Fruit fly (Drosophila melanogaster) whole organism, prepupa: ENCODE measurements around the gene CG5246.
A peak's percentile ranks its signal among the peaks of the same experiment; 100 is the strongest.

ENCODE experiments used
- Blimp-1 ChIP-seq: fragments of 200-800 bp; sonication (Bioruptor generic); optimal IDR thresholded peaks from 3 replicates; lab custom pipeline; 2017; ENCODE audit warnings: missing biosample characterization, missing genetic modification characterization, mild to moderate bottlenecking, moderate library complexity, missing genetic modification reagents
- CG10631 ChIP-seq: fragments of 200-800 bp; sonication (Bioruptor generic); optimal IDR thresholded peaks from 2 replicates; lab custom pipeline; 2016; ENCODE audit warnings: missing biosample characterization, missing genetic modification characterization
- CG10669 ChIP-seq: fragments of 200-800 bp; sonication (Bioruptor generic); optimal IDR thresholded peaks from 3 replicates; lab custom pipeline; 2018; ENCODE audit warnings: missing biosample characterization, mild to moderate bottlenecking, missing genetic modification characterization, moderate library complexity
- CG11294 ChIP-seq: fragments of 200-800 bp; sonication (Bioruptor generic); IDR thresholded peaks from 2 replicates; pipeline ENCODE4 v1.3.6; 2022; ENCODE audit warnings: missing biosample characterization, missing genetic modification characterization
- CG11762 ChIP-seq: fragments of 200-800 bp; sonication (Bioruptor generic); optimal IDR thresholded peaks from 3 replicates; lab custom pipeline; 2016; ENCODE audit warnings: missing biosample characterization, missing genetic modification characterization; ENCODE audit not compliant: insufficient read depth
- CG11902 ChIP-seq: fragments of 200-800 bp; sonication (Bioruptor generic); optimal IDR thresholded peaks from 3 replicates; lab custom pipeline; 2016; ENCODE audit warnings: missing biosample characterization, missing genetic modification characterization
- CG1621 ChIP-seq: fragments of 200-800 bp; sonication (Bioruptor generic); optimal IDR thresholded peaks from 3 replicates; lab custom pipeline; 2018; ENCODE audit warnings: missing biosample characterization, mild to moderate bottlenecking, missing genetic modification characterization
- CG16779 ChIP-seq: fragments of 200-800 bp; sonication (Bioruptor generic); optimal IDR thresholded peaks from 3 replicates; lab custom pipeline; 2017; ENCODE audit warnings: missing biosample characterization, mild to moderate bottlenecking, missing genetic modification characterization
- CG3032 ChIP-seq: fragments of 200-800 bp; optimal IDR thresholded peaks from 2 replicates; lab custom pipeline; 2019; ENCODE audit warnings: missing biosample characterization, mild to moderate bottlenecking, missing genetic modification characterization, moderate library complexity
- CG32006 ChIP-seq: fragments of 200-800 bp; sonication (Bioruptor generic); optimal IDR thresholded peaks from 3 replicates; lab custom pipeline; 2017; ENCODE audit warnings: missing biosample characterization, mild to moderate bottlenecking, missing genetic modification characterization
- CG3919 ChIP-seq: fragments of 200-800 bp; sonication (Bioruptor generic); optimal IDR thresholded peaks from 3 replicates; lab custom pipeline; 2016; ENCODE audit warnings: missing biosample characterization, missing genetic modification characterization
- CG6163 ChIP-seq: fragments of 200-800 bp; sonication (Bioruptor generic); IDR thresholded peaks from 3 replicates; pipeline ENCODE4 v1.3.6; 2022; ENCODE audit warnings: missing biosample characterization, missing genetic modification characterization
- CG6276 ChIP-seq: fragments of 200-800 bp; sonication (Bioruptor generic); optimal IDR thresholded peaks from 2 replicates; lab custom pipeline; 2017; ENCODE audit warnings: missing biosample characterization, mild to moderate bottlenecking, missing genetic modification characterization
- CG6792 ChIP-seq: fragments of 200-800 bp; sonication (Bioruptor generic); optimal IDR thresholded peaks from 3 replicates; lab custom pipeline; 2016; ENCODE audit warnings: missing biosample characterization, missing genetic modification characterization
- CG6808 ChIP-seq: fragments of 200-800 bp; sonication (Bioruptor generic); optimal IDR thresholded peaks from 3 replicates; lab custom pipeline; 2017; ENCODE audit warnings: missing biosample characterization, missing genetic modification characterization, mild to moderate bottlenecking, moderate library complexity, missing genetic modification reagents
- CG6854 ChIP-seq: fragments of 200-800 bp; sonication (Bioruptor generic); optimal IDR thresholded peaks from 2 replicates; lab custom pipeline; 2017; ENCODE audit warnings: missing biosample characterization, mild to moderate bottlenecking, missing genetic modification characterization
- CG7368 ChIP-seq: fragments of 200-800 bp; sonication (Bioruptor generic); optimal IDR thresholded peaks from 3 replicates; lab custom pipeline; 2016; ENCODE audit warnings: missing biosample characterization, missing genetic modification characterization
- CG8119 ChIP-seq: fragments of 200-800 bp; sonication (Bioruptor generic); IDR thresholded peaks from 3 replicates; pipeline ENCODE4 v1.3.6; 2022; ENCODE audit warnings: missing biosample characterization, missing genetic modification characterization
- CG8319 ChIP-seq: fragments of 200-800 bp; sonication (Bioruptor generic); optimal IDR thresholded peaks from 3 replicates; lab custom pipeline; 2016; ENCODE audit warnings: missing biosample characterization, missing genetic modification characterization
- CG8632 ChIP-seq: fragments of 200-800 bp; sonication (Bioruptor generic); optimal IDR thresholded peaks from 3 replicates; lab custom pipeline; 2016; ENCODE audit warnings: missing biosample characterization, missing genetic modification characterization
- CG9139 ChIP-seq: fragments of 200-800 bp; sonication (Bioruptor generic); optimal IDR thresholded peaks from 3 replicates; lab custom pipeline; 2017; ENCODE audit warnings: missing biosample characterization, mild to moderate bottlenecking, missing genetic modification characterization
- Eip75B ChIP-seq: fragments of 200-800 bp; sonication (Bioruptor generic); optimal IDR thresholded peaks from 3 replicates; lab custom pipeline; 2016; ENCODE audit warnings: missing biosample characterization, missing genetic modification characterization
- Eip78C ChIP-seq: fragments of 200-800 bp; sonication (Bioruptor generic); peaks from one replicate; lab custom pipeline; 2016; ENCODE audit warnings: missing biosample characterization, missing genetic modification characterization
- Ets21C ChIP-seq: fragments of 200-800 bp; sonication (Bioruptor generic); optimal IDR thresholded peaks from 3 replicates; lab custom pipeline; 2016; ENCODE audit warnings: missing biosample characterization, missing genetic modification characterization
- Ets96B ChIP-seq: fragments of 200-800 bp; optimal IDR thresholded peaks from 2 replicates; lab custom pipeline; 2019; ENCODE audit warnings: missing biosample characterization, mild to moderate bottlenecking, missing genetic modification characterization, moderate library complexity
- Hr38 ChIP-seq: sonication (Bioruptor generic); optimal IDR thresholded peaks from 2 replicates; lab custom pipeline; 2016; ENCODE audit warnings: missing biosample characterization, missing genetic modification characterization
- Hr39 ChIP-seq: fragments of 200-800 bp; sonication (Bioruptor generic); optimal IDR thresholded peaks from 2 replicates; lab custom pipeline; 2016; ENCODE audit warnings: missing biosample characterization, missing genetic modification characterization
- Hr4 ChIP-seq: fragments of 200-800 bp; sonication (Bioruptor generic); optimal IDR thresholded peaks from 3 replicates; lab custom pipeline; 2016; ENCODE audit warnings: missing biosample characterization, missing genetic modification characterization
- Lpt ChIP-seq: fragments of 200-800 bp; sonication (Bioruptor generic); optimal IDR thresholded peaks from 3 replicates; lab custom pipeline; 2016; ENCODE audit warnings: missing biosample characterization, missing genetic modification characterization
- Met ChIP-seq: fragments of 200-800 bp; sonication (Bioruptor generic); optimal IDR thresholded peaks from 3 replicates; lab custom pipeline; 2016; ENCODE audit warnings: missing biosample characterization, missing genetic modification characterization
- OdsH ChIP-seq: fragments of 200-800 bp; sonication (Bioruptor generic); optimal IDR thresholded peaks from 3 replicates; lab custom pipeline; 2016; ENCODE audit warnings: missing biosample characterization, missing genetic modification characterization
- Smox ChIP-seq: fragments of 200-800 bp; sonication (Bioruptor generic); optimal IDR thresholded peaks from 3 replicates; lab custom pipeline; 2016; ENCODE audit warnings: missing biosample characterization, missing genetic modification characterization
- Sox14 ChIP-seq: fragments of 200-800 bp; sonication (Bioruptor generic); optimal IDR thresholded peaks from 3 replicates; lab custom pipeline; 2016; ENCODE audit warnings: missing biosample characterization, missing genetic modification characterization
- Sox15 ChIP-seq: fragments of 200-800 bp; sonication (Bioruptor generic); optimal IDR thresholded peaks from 3 replicates; lab custom pipeline; 2016; ENCODE audit warnings: missing biosample characterization, missing genetic modification characterization
- achi ChIP-seq: fragments of 200-800 bp; sonication (Bioruptor generic); optimal IDR thresholded peaks from 3 replicates; lab custom pipeline; 2016; ENCODE audit warnings: missing biosample characterization, missing genetic modification characterization
- acj6 ChIP-seq: fragments of 200-800 bp; sonication (Bioruptor generic); optimal IDR thresholded peaks from 3 replicates; lab custom pipeline; 2016; ENCODE audit warnings: missing biosample characterization, missing genetic modification characterization
- cyc ChIP-seq: fragments of 200-800 bp; sonication (Bioruptor generic); optimal IDR thresholded peaks from 3 replicates; lab custom pipeline; 2016; ENCODE audit warnings: missing biosample characterization, missing genetic modification characterization
- dsx ChIP-seq: fragments of 200-800 bp; optimal IDR thresholded peaks from 3 replicates; lab custom pipeline; 2019; ENCODE audit warnings: missing biosample characterization, mild to moderate bottlenecking, missing genetic modification characterization, moderate library complexity; ENCODE audit not compliant: poor library complexity, severe bottlenecking
- eg ChIP-seq: fragments of 200-800 bp; sonication (Bioruptor generic); IDR thresholded peaks from 3 replicates; pipeline ENCODE4 v1.3.6; 2022; ENCODE audit warnings: missing biosample characterization, missing genetic modification characterization
- esn ChIP-seq: fragments of 200-800 bp; sonication (Bioruptor generic); optimal IDR thresholded peaks from 2 replicates; lab custom pipeline; 2016; ENCODE audit warnings: missing biosample characterization, mild to moderate bottlenecking, missing genetic modification characterization, moderate library complexity
- fd59A ChIP-seq: fragments of 200-800 bp; sonication (Bioruptor generic); optimal IDR thresholded peaks from 2 replicates; lab custom pipeline; 2017; ENCODE audit warnings: missing biosample characterization, mild to moderate bottlenecking, missing genetic modification characterization, missing genetic modification reagents
- fd85E ChIP-seq: fragments of 200-800 bp; sonication (Bioruptor generic); optimal IDR thresholded peaks from 3 replicates; lab custom pipeline; 2016; ENCODE audit warnings: missing biosample characterization, missing genetic modification characterization
- lz ChIP-seq: fragments of 200-800 bp; sonication (Bioruptor generic); optimal IDR thresholded peaks from 3 replicates; lab custom pipeline; 2016; ENCODE audit warnings: missing biosample characterization, missing genetic modification characterization
- net ChIP-seq: fragments of 200-800 bp; sonication (Bioruptor generic); optimal IDR thresholded peaks from 3 replicates; lab custom pipeline; 2016; ENCODE audit warnings: missing biosample characterization, missing genetic modification characterization
- pdm3 ChIP-seq: fragments of 200-800 bp; sonication (Bioruptor generic); optimal IDR thresholded peaks from 3 replicates; lab custom pipeline; 2016; ENCODE audit warnings: missing biosample characterization, missing genetic modification characterization
- ss ChIP-seq, 2 experiments: fragments of 200-800 bp; sonication (Bioruptor generic); optimal IDR thresholded peaks; 2 replicates in 1 of 2; 3 replicates in 1 of 2; lab custom pipeline; 2017 to 2018; ENCODE audit warnings: mild to moderate bottlenecking in 2 of 2, missing biosample characterization in 2 of 2, missing genetic modification characterization in 2 of 2, moderate library complexity in 1 of 2
- svp ChIP-seq: fragments of 200-800 bp; sonication (Bioruptor generic); peaks from one replicate; lab custom pipeline; 2016; ENCODE audit warnings: missing biosample characterization, missing genetic modification characterization
- topi ChIP-seq: fragments of 200-800 bp; sonication (Bioruptor generic); optimal IDR thresholded peaks from 3 replicates; lab custom pipeline; 2016; ENCODE audit warnings: missing biosample characterization, missing genetic modification characterization

Gene CG5246

dm6 chr3R:17117607-17118327 is 18.1 kb upstream of the CG5246 start (continued):
- no peak for TF ChIP-seq Hr38 (GFP tag; lab: Kevin White, UChicago)
- peak; percentile 35 for TF ChIP-seq Hr4 (GFP tag; lab: Kevin White, UChicago)
- TF ChIP-seq Sox15 = peak; percentile 37
- peak; percentile 65 for TF ChIP-seq CG6808 (GFP tag; lab: Kevin White, UChicago)
- peak; percentile 57 for TF ChIP-seq Eip75B
- TF ChIP-seq CG11902 (GFP tag; lab: Kevin White, UChicago) = peak; percentile 43
- peak; percentile 38 for TF ChIP-seq Ets21C (GFP tag; lab: Kevin White, UChicago)
- TF ChIP-seq pdm3 = peak; percentile 71
- TF ChIP-seq topi (GFP tag; lab: Kevin White, UChicago) = peak; percentile 79
- TF ChIP-seq CG3032 (tag; lab: Kevin White, UChicago) = peak; percentile 74
- peak; percentile 64 for TF ChIP-seq acj6 (GFP tag; lab: Kevin White, UChicago)
- TF ChIP-seq CG7368 (GFP tag; lab: Kevin White, UChicago) = no peak
- TF ChIP-seq eg (GFP tag; lab: Robert Waterston, UW) = no peak
- no peak for TF ChIP-seq Lpt
- peak; percentile 55 for TF ChIP-seq CG3919 (GFP tag; lab: Kevin White, UChicago)
- TF ChIP-seq Eip78C (GFP tag; lab: Kevin White, UChicago) = peak; percentile 92
- TF ChIP-seq CG8632 = peak; percentile 51
- peak; percentile 37 for TF ChIP-seq CG6276 (GFP tag; lab: Kevin White, UChicago)
- peak; percentile 63 for TF ChIP-seq dsx
- TF ChIP-seq fd59A (GFP tag; lab: Kevin White, UChicago) = peak; percentile 69
- peak; percentile 15 for TF ChIP-seq Blimp-1 (GFP tag; lab: Kevin White, UChicago)

DNA sequence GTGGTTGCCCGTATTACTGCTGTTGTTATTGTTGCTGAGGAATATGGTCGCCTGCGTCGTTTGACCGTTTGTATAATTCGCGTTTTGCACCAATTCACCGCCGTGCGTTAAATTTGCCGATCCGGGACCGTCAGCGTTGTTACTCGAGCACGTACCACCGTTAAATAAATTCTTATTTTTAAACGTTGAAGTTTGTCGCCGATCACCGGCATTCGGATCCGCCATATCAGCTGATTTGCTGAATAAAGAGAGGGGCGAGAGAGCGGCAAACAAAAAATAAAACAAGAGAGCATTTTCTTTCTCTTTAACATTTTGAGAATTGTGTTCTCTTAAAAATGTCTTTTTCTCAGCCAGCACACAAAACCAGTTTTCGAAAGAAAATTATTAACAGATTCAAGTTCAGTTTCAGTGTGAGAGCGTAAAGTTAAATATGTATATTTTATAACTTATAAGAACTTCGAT is 17.0 kb upstream of the CG5246 start:
- TF ChIP-seq CG9139 (GFP tag; lab: Kevin White, UChicago) = no peak
- TF ChIP-seq net (GFP tag; lab: Kevin White, UChicago) = no peak
- no peak for TF ChIP-seq Smox (GFP tag; lab: Kevin White, UChicago)
- no peak for TF ChIP-seq CG8319
- no peak for TF ChIP-seq acj6 (GFP tag; lab: Kevin White, UChicago)
- TF ChIP-seq CG7368 (GFP tag; lab: Kevin White, UChicago) = no peak
- TF ChIP-seq Met = no peak
- no peak for TF ChIP-seq CG32006 (GFP tag; lab: Kevin White, UChicago)
- TF ChIP-seq CG11902 (GFP tag; lab: Kevin White, UChicago) = no peak
- no peak for TF ChIP-seq CG6163 (GFP tag; lab: Robert Waterston, UW)
- no peak for TF ChIP-seq Blimp-1 (GFP tag; lab: Kevin White, UChicago)
- no peak for TF ChIP-seq CG8119 (GFP tag; lab: Robert Waterston, UW)
- TF ChIP-seq Sox14 = no peak
- TF ChIP-seq Ets21C (GFP tag; lab: Kevin White, UChicago) = no peak
- TF ChIP-seq achi (GFP tag; lab: Kevin White, UChicago) = no peak
- peak; percentile 43 for TF ChIP-seq CG1621 (tag; lab: Kevin White, UChicago)
- TF ChIP-seq CG6854 = peak; percentile 81
- no peak for TF ChIP-seq CG6792
- no peak for TF ChIP-seq OdsH (GFP tag; lab: Kevin White, UChicago)
- no peak for TF ChIP-seq Sox15
- TF ChIP-seq svp = no peak
- TF ChIP-seq CG10631 (GFP tag; lab: Kevin White, UChicago) = no peak
- no peak for TF ChIP-seq Ets96B (tag; lab: Kevin White, UChicago)
- no peak for TF ChIP-seq esn
- TF ChIP-seq CG6808 (GFP tag; lab: Kevin White, UChicago) = peak; percentile 8
- TF ChIP-seq CG11762 (GFP tag; lab: Kevin White, UChicago) = no peak
- no peak for TF ChIP-seq Hr4 (GFP tag; lab: Kevin White, UChicago)
- no peak for TF ChIP-seq Hr39
- no peak for TF ChIP-seq pdm3
- TF ChIP-seq CG10669 (GFP tag; lab: Kevin White, UChicago) = no peak
- TF ChIP-seq ss (GFP tag; optimal IDR thresholded peaks at IDR 0.05; lab: Kevin White, UChicago) = peak in 1 of 2 experiments; percentile 51
- peak; percentile 17 for TF ChIP-seq CG16779 (tag; lab: Kevin White, UChicago)
- no peak for TF ChIP-seq fd85E (GFP tag; lab: Kevin White, UChicago)
- no peak for TF ChIP-seq CG11294 (GFP tag; lab: Robert Waterston, UW)
- TF ChIP-seq topi (GFP tag; lab: Kevin White, UChicago) = no peak
- TF ChIP-seq CG6276 (GFP tag; lab: Kevin White, UChicago) = peak; percentile 52
- TF ChIP-seq CG3919 (GFP tag; lab: Kevin White, UChicago) = no peak
- TF ChIP-seq lz (GFP tag; lab: Kevin White, UChicago) = no peak
- TF ChIP-seq cyc = no peak
- no peak for TF ChIP-seq fd59A (GFP tag; lab: Kevin White, UChicago)
